Worm (Caenorhabditis elegans) whole organism, young adult: ENCODE data around the gene gar-3.

Experiments used
- B0336.3 ChIP-seq: fragments of 200-800 bp; sonication (Bioruptor generic); IDR thresholded peaks from 2 replicates; pipeline ENCODE4 v1.3.6; 2022; ENCODE audit warnings: missing genetic modification characterization, missing compliant biosample characterization
- C17E4.6 ChIP-seq: fragments of 200-800 bp; sonication (Bioruptor generic); IDR thresholded peaks from 2 replicates; pipeline ENCODE4 v1.3.6; 2022; ENCODE audit warnings: missing genetic modification reagents, missing genetic modification characterization, missing compliant biosample characterization
- F22D6.2 ChIP-seq: sonication (generic microtip); optimal IDR thresholded peaks from 2 replicates; lab custom pipeline; 2016; ENCODE audit warnings: mild to moderate bottlenecking, missing genetic modification characterization, missing compliant biosample characterization
- F49E8.2 ChIP-seq: sonication (generic microtip); optimal IDR thresholded peaks from 3 replicates; lab custom pipeline; 2017; ENCODE audit warnings: missing genetic modification characterization, mild to moderate bottlenecking, missing compliant biosample characterization, antibody characterized with exemption, moderate library complexity; ENCODE audit not compliant: insufficient read depth
- F52B5.7 ChIP-seq: sonication (generic microtip); optimal IDR thresholded peaks from 2 replicates; lab custom pipeline; 2016; ENCODE audit warnings: mild to moderate bottlenecking, missing genetic modification characterization, missing compliant biosample characterization
- F57C9.4 ChIP-seq: sonication (generic microtip); optimal IDR thresholded peaks from 2 replicates; lab custom pipeline; 2017; ENCODE audit warnings: mild to moderate bottlenecking, missing genetic modification characterization, missing compliant biosample characterization
- K12H6.12 ChIP-seq: fragments of 200-800 bp; sonication (Bioruptor generic); optimal IDR thresholded peaks from 2 replicates; lab custom pipeline; 2018; ENCODE audit warnings: mild to moderate bottlenecking, missing genetic modification characterization, missing compliant biosample characterization
- T26A5.8 ChIP-seq: sonication (generic microtip); optimal IDR thresholded peaks from 2 replicates; lab custom pipeline; 2016; ENCODE audit warnings: missing genetic modification characterization, missing compliant biosample characterization
- Y67H2A.10 ChIP-seq: fragments of 200-800 bp; sonication (Bioruptor generic); conservative IDR thresholded peaks from 2 replicates; pipeline ENCODE4 v1.3.6; 2022; ENCODE audit warnings: missing genetic modification reagents, missing genetic modification characterization, missing compliant biosample characterization
- Y79H2A.3 ChIP-seq: fragments of 200-800 bp; sonication (Bioruptor generic); conservative IDR thresholded peaks from 2 replicates; pipeline ENCODE4 v1.3.6; 2022; ENCODE audit warnings: missing genetic modification reagents, missing genetic modification characterization, missing compliant biosample characterization
- ZK185.1 ChIP-seq: sonication (generic microtip); optimal IDR thresholded peaks from 2 replicates; lab custom pipeline; 2016; ENCODE audit warnings: mild to moderate bottlenecking, missing genetic modification characterization, missing compliant biosample characterization; ENCODE audit not compliant: poor library complexity, severe bottlenecking
- atf-7 ChIP-seq: sonication (generic microtip); optimal IDR thresholded peaks from 2 replicates; lab custom pipeline; 2017; ENCODE audit warnings: mild to moderate bottlenecking, missing genetic modification characterization, missing compliant biosample characterization
- attf-3 ChIP-seq: fragments of 200-800 bp; sonication (Bioruptor generic); conservative IDR thresholded peaks from 2 replicates; pipeline ENCODE4 v1.3.6; 2022; ENCODE audit warnings: missing genetic modification reagents, missing genetic modification characterization, missing compliant biosample characterization
- bed-1 ChIP-seq: fragments of 200-800 bp; sonication (Bioruptor generic); IDR thresholded peaks from 2 replicates; pipeline ENCODE4 v1.3.6; 2022; ENCODE audit warnings: missing genetic modification reagents, missing genetic modification characterization, missing compliant biosample characterization
- bed-2 ChIP-seq: fragments of 200-800 bp; sonication (Bioruptor generic); IDR thresholded peaks from 2 replicates; pipeline ENCODE4 v1.3.6; 2022; ENCODE audit warnings: missing genetic modification reagents, missing genetic modification characterization, missing compliant biosample characterization
- ceh-27 ChIP-seq: fragments of 200-800 bp; sonication (Bioruptor generic); optimal IDR thresholded peaks from 2 replicates; lab custom pipeline; 2018; ENCODE audit warnings: mild to moderate bottlenecking, missing genetic modification characterization, moderate library complexity, missing compliant biosample characterization
- ceh-40 ChIP-seq: fragments of 200-800 bp; sonication (Bioruptor generic); IDR thresholded peaks from 2 replicates; pipeline ENCODE4 v1.3.6; 2022; ENCODE audit warnings: missing genetic modification characterization, missing compliant biosample characterization
- ceh-79 ChIP-seq: sonication (generic microtip); optimal IDR thresholded peaks from 2 replicates; lab custom pipeline; 2017; ENCODE audit warnings: mild to moderate bottlenecking, missing genetic modification characterization, missing compliant biosample characterization
- chd-7 ChIP-seq: sonication (generic microtip); optimal IDR thresholded peaks from 2 replicates; lab custom pipeline; 2016; ENCODE audit warnings: mild to moderate bottlenecking, missing genetic modification characterization, moderate library complexity, missing compliant biosample characterization
- egl-18 ChIP-seq: fragments of 200-800 bp; sonication (Bioruptor generic); IDR thresholded peaks from 2 replicates; pipeline ENCODE4 v1.3.6; 2022; ENCODE audit warnings: missing genetic modification reagents, missing genetic modification characterization, missing compliant biosample characterization
- ets-4 ChIP-seq: fragments of 200-800 bp; sonication (Bioruptor generic); optimal IDR thresholded peaks from 2 replicates; lab custom pipeline; 2018; ENCODE audit warnings: mild to moderate bottlenecking, missing genetic modification characterization, missing compliant biosample characterization
- fkh-3 ChIP-seq: sonication (generic microtip); optimal IDR thresholded peaks from 2 replicates; lab custom pipeline; 2016; ENCODE audit warnings: mild to moderate bottlenecking, missing genetic modification characterization, missing compliant biosample characterization
- hsf-1 ChIP-seq: fragments of 200-800 bp; sonication (Bioruptor generic); IDR thresholded peaks from 2 replicates; pipeline ENCODE4 v1.3.6; 2022; ENCODE audit warnings: missing genetic modification reagents, missing genetic modification characterization, missing compliant biosample characterization
- let-526 ChIP-seq: fragments of 200-800 bp; sonication (Bioruptor generic); IDR thresholded peaks from 2 replicates; pipeline ENCODE4 v1.3.6; 2022; ENCODE audit warnings: missing genetic modification reagents, missing genetic modification characterization, missing compliant biosample characterization
- let-607 ChIP-seq, 2 experiments: fragments of 200-800 bp in 1 of 2; sonication (Bioruptor generic) in 1 of 2; sonication (generic microtip) in 1 of 2; optimal IDR thresholded peaks; 2 replicates each; lab custom pipeline; 2016 to 2018; ENCODE audit warnings: mild to moderate bottlenecking in 2 of 2, missing compliant biosample characterization in 2 of 2, missing genetic modification characterization in 2 of 2, moderate library complexity in 2 of 2, missing genotype in 1 of 2
- lsy-27 ChIP-seq: sonication (generic microtip); optimal IDR thresholded peaks from 2 replicates; lab custom pipeline; 2017; ENCODE audit warnings: missing genetic modification characterization, mild to moderate bottlenecking, missing compliant biosample characterization, antibody characterized with exemption, missing genotype, borderline replicate concordance; ENCODE audit not compliant: insufficient read depth
- madf-3 ChIP-seq: fragments of 200-800 bp; sonication (Bioruptor generic); IDR thresholded peaks from 2 replicates; pipeline ENCODE4 v1.3.6; 2022; ENCODE audit warnings: missing genetic modification reagents, missing genetic modification characterization, missing compliant biosample characterization
- mcd-1 ChIP-seq: fragments of 200-800 bp; sonication (Bioruptor generic); IDR thresholded peaks from 2 replicates; pipeline ENCODE4 v1.3.6; 2022; ENCODE audit warnings: missing genetic modification reagents, missing genetic modification characterization, missing compliant biosample characterization
- mel-28 ChIP-seq: sonication (generic microtip); optimal IDR thresholded peaks from 2 replicates; lab custom pipeline; 2016; ENCODE audit warnings: borderline replicate concordance, mild to moderate bottlenecking, missing genetic modification characterization, missing compliant biosample characterization
- mxl-1 ChIP-seq: sonication (generic microtip); optimal IDR thresholded peaks from 2 replicates; lab custom pipeline; 2016; ENCODE audit warnings: missing genetic modification characterization, missing compliant biosample characterization
- nhr-120 ChIP-seq: fragments of 200-800 bp; sonication (Bioruptor generic); IDR thresholded peaks from 2 replicates; pipeline ENCODE4 v1.3.6; 2022; ENCODE audit warnings: missing genetic modification characterization, missing compliant biosample characterization
- snpc-1.3 ChIP-seq: sonication (generic microtip); optimal IDR thresholded peaks from 2 replicates; lab custom pipeline; 2017; ENCODE audit warnings: missing genetic modification characterization, mild to moderate bottlenecking, missing compliant biosample characterization, antibody characterized with exemption, moderate library complexity, missing genotype, missing genetic modification reagents; ENCODE audit not compliant: insufficient read depth
- snpc-3.4 ChIP-seq: sonication (generic microtip); optimal IDR thresholded peaks from 2 replicates; lab custom pipeline; 2017; ENCODE audit warnings: missing genetic modification characterization, mild to moderate bottlenecking, missing compliant biosample characterization, antibody characterized with exemption, moderate library complexity, missing genotype, missing genetic modification reagents
- tlf-1 ChIP-seq: fragments of 200-800 bp; sonication (Bioruptor generic); optimal IDR thresholded peaks from 2 replicates; lab custom pipeline; 2018; ENCODE audit warnings: mild to moderate bottlenecking, missing genetic modification characterization, missing compliant biosample characterization
- unc-130 ChIP-seq: sonication (generic microtip); optimal IDR thresholded peaks from 2 replicates; lab custom pipeline; 2016; ENCODE audit warnings: missing genetic modification reagents, missing genetic modification characterization, missing compliant biosample characterization
- xnd-1 ChIP-seq: sonication (generic microtip); optimal IDR thresholded peaks from 2 replicates; lab custom pipeline; 2016; ENCODE audit warnings: missing genotype, missing genetic modification reagents, missing genetic modification characterization, missing compliant biosample characterization
- zfh-2 ChIP-seq: fragments of 200-800 bp; sonication (Bioruptor generic); conservative IDR thresholded peaks from 2 replicates; pipeline ENCODE4 v1.3.6; 2022; ENCODE audit warnings: missing genetic modification reagents, missing genetic modification characterization, missing compliant biosample characterization
- zim-3 ChIP-seq: sonication (generic microtip); optimal IDR thresholded peaks from 2 replicates; lab custom pipeline; 2017; ENCODE audit warnings: mild to moderate bottlenecking, missing genetic modification characterization, moderate library complexity, missing compliant biosample characterization
- ztf-28 ChIP-seq: fragments of 200-800 bp; sonication (Bioruptor generic); IDR thresholded peaks from 2 replicates; pipeline ENCODE4 v1.3.6; 2022; ENCODE audit warnings: missing genetic modification reagents, missing genetic modification characterization, missing compliant biosample characterization
- ztf-3 ChIP-seq: fragments of 200-800 bp; sonication (Bioruptor generic); optimal IDR thresholded peaks from 2 replicates; lab custom pipeline; 2018; ENCODE audit warnings: mild to moderate bottlenecking, missing genetic modification characterization, missing compliant biosample characterization
- ztf-6 ChIP-seq: fragments of 200-800 bp; sonication (Bioruptor generic); IDR thresholded peaks from 2 replicates; pipeline ENCODE4 v1.3.6; 2022; ENCODE audit warnings: missing genetic modification reagents, missing genetic modification characterization, missing compliant biosample characterization

Gene gar-3

DNA sequence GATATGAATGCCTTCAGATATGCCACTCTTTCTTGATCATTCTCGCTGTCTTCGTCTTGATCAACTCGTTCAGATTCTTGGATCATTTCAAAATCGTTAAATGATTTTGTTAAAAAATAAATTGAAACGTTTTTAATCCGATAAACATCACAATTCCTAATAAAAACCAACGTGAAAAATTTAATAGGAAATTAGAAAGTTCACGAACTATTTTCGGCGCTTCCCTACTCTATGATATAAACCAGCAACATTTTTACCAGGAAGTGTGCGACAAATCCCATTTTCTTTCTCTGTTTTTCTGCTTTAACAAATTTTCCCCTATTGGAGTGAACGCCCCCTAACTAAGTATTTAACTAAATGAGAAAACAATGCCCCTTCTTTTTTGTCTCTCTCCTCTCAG, 5.8 kb upstream of the gar-3 start, which contains the start of gene Y40H4A.2:
Gene Y40H4A.2 (minus strand): TSS at position 101 of the 400 bp plus-strand sequence.
- TF ChIP-seq xnd-1 (tag; lab: Kevin White, UChicago) (no peak), F22D6.2 (tag; lab: Kevin White, UChicago) (no peak), mcd-1 (GFP tag; lab: Robert Waterston, UW) (no peak), snpc-3.4 (tag; lab: Kevin White, UChicago) (no peak), bed-2 (no peak), B0336.3 (GFP tag; lab: Robert Waterston, UW) (no peak), nhr-120 (GFP tag; lab: Robert Waterston, UW) (no peak), F52B5.7 (no peak), let-526 (GFP tag; lab: Robert Waterston, UW) (no peak), ZK185.1 (no peak), mxl-1 (tag; lab: Kevin White, UChicago) (no peak), ceh-40 (no peak), egl-18 (no peak), ets-4 (GFP tag; lab: Kevin White, UChicago) (no peak), atf-7 (tag; lab: Kevin White, UChicago) (no peak), Y67H2A.10 (GFP tag; lab: Robert Waterston, UW) (no peak), mel-28 (tag; lab: Kevin White, UChicago) (no peak), attf-3 (GFP tag; lab: Robert Waterston, UW) (no peak), T26A5.8 (no peak)
- TF ChIP-seq, all 124 proteins: peak for 0

DNA sequence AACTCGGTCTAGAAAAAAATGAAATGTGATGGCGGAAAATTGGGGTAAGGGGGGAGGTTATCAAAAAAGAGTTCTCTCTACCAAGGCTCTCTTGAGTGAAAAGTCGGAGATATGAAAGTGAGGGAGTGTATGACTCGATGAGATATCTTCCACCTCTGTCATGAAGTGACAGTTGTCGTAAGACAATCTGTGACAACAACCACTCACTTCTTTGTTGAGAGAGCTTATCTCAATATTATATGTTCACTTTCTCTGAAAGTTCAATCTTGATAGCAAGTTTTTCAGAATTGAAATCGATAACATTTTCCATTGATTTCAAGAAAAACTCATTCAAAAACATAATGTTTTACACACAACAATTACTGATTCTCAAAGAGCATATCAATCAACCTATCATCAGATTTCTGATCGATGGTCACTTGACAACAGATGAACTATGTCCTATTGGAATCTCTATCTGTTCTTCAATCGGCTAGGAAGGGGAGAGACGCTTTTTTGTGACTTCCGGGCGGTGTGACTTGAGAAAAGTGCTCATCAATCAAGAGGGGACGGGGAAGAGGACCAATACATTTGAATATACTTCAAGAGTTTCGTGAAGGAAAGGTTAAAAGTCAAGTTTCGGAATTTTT, 2.7 kb downstream of the gar-3 start:
- TF ChIP-seq lsy-27: no peak
- no peak for TF ChIP-seq zfh-2 (GFP tag; lab: Robert Waterston, UW)
- no peak for TF ChIP-seq let-607 (tag; optimal IDR thresholded peaks at IDR 0.05; lab: Kevin White, UChicago)
- no peak for TF ChIP-seq unc-130 (GFP tag; lab: Kevin White, UChicago)
- no peak for TF ChIP-seq hsf-1 (GFP tag; lab: Robert Waterston, UW)
- TF ChIP-seq K12H6.12 (tag; lab: Kevin White, UChicago): no peak
- TF ChIP-seq madf-3 (GFP tag; lab: Robert Waterston, UW): no peak
- no peak for TF ChIP-seq Y79H2A.3 (GFP tag; lab: Robert Waterston, UW)
- TF ChIP-seq ceh-27: no peak
- no peak for TF ChIP-seq snpc-3.4 (tag; lab: Kevin White, UChicago)
- no peak for TF ChIP-seq zim-3 (tag; lab: Kevin White, UChicago)
- no peak for TF ChIP-seq fkh-3 (tag; lab: Kevin White, UChicago)
- TF ChIP-seq attf-3 (GFP tag; lab: Robert Waterston, UW): no peak
- TF ChIP-seq B0336.3 (GFP tag; lab: Robert Waterston, UW): no peak
- no peak for TF ChIP-seq bed-1 (GFP tag; lab: Robert Waterston, UW)
- no peak for TF ChIP-seq ztf-3 (GFP tag; lab: Kevin White, UChicago)
- TF ChIP-seq ceh-79 (tag; lab: Kevin White, UChicago): no peak
- TF ChIP-seq F49E8.2 (tag; lab: Kevin White, UChicago): no peak

DNA sequence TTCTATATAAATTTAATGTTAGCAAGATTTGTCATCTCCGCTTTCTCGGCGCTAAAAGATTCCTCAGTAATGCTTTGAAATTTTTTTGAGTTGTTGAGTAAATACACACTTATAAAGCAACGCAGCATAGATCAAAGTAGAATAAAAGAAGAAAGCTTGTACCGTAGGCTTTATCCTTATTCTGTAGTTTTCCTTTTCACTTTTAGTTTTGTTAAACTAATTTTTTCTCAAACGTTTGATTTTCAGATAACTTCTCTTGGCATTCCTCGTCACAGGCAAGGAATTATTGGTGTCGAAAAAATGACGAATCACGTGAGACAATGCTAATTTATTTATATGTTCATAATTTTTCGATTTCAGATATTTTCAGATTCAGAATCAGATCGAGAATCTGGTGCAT, 16.9 kb downstream of the gar-3 start, which contains the start of gene C53A5.11:
Gene C53A5.11 (plus strand): TSS at position 301 of the 400 bp plus-strand sequence.
- TF ChIP-seq ztf-6 (no peak), C17E4.6 (GFP tag; lab: Robert Waterston, UW) (no peak), snpc-1.3 (tag; lab: Kevin White, UChicago) (no peak), ztf-28 (GFP tag; lab: Robert Waterston, UW) (no peak), F57C9.4 (no peak), xnd-1 (tag; lab: Kevin White, UChicago) (no peak), tlf-1 (GFP tag; lab: Kevin White, UChicago) (no peak), chd-7 (tag; lab: Kevin White, UChicago) (no peak), nhr-120 (GFP tag; lab: Robert Waterston, UW) (no peak)
